Worm (Caenorhabditis elegans) whole organism, late embryonic: ENCODE results near the gene Y71H2AM.14.

Experiments
- C08G9.2 ChIP-seq: sonication (generic microtip); optimal IDR thresholded peaks from 2 replicates; lab custom pipeline; 2016; ENCODE audit warnings: mild to moderate bottlenecking, missing genetic modification characterization, moderate library complexity, missing compliant biosample characterization
- C38D4.7 ChIP-seq: fragments of 200-800 bp; sonication (Bioruptor generic); optimal IDR thresholded peaks from 2 replicates; lab custom pipeline; 2018; ENCODE audit warnings: mild to moderate bottlenecking, missing genetic modification characterization, moderate library complexity, missing compliant biosample characterization
- F13H6.1 ChIP-seq: sonication (generic microtip); optimal IDR thresholded peaks from 2 replicates; lab custom pipeline; 2016; ENCODE audit warnings: missing genetic modification characterization, missing compliant biosample characterization
- K09A11.1 ChIP-seq: sonication (generic microtip); optimal IDR thresholded peaks from 2 replicates; lab custom pipeline; 2017; ENCODE audit warnings: antibody characterized with exemption, mild to moderate bottlenecking, missing genetic modification characterization, missing compliant biosample characterization; ENCODE audit not compliant: insufficient read depth
- T23F11.4 ChIP-seq: fragments of 200-800 bp; sonication (Bioruptor generic); optimal IDR thresholded peaks from 2 replicates; lab custom pipeline; 2018; ENCODE audit warnings: mild to moderate bottlenecking, missing genetic modification characterization, missing compliant biosample characterization
- ahr-1 ChIP-seq: sonication (generic microtip); optimal IDR thresholded peaks from 2 replicates; lab custom pipeline; 2016; ENCODE audit warnings: missing genetic modification characterization, missing compliant biosample characterization
- ama-1 ChIP-seq: fragments of 150-350 bp; optimal IDR thresholded peaks from 2 replicates; lab custom pipeline; 2014
- ceh-14 ChIP-seq: sonication (generic microtip); optimal IDR thresholded peaks from 2 replicates; lab custom pipeline; 2016; ENCODE audit warnings: missing genotype, missing genetic modification characterization, missing compliant biosample characterization
- ceh-18 ChIP-seq: sonication (generic microtip); optimal IDR thresholded peaks from 2 replicates; lab custom pipeline; 2016; ENCODE audit warnings: missing genetic modification characterization, missing compliant biosample characterization
- ceh-19 ChIP-seq: fragments of 200-800 bp; sonication (Bioruptor generic); optimal IDR thresholded peaks from 2 replicates; lab custom pipeline; 2018; ENCODE audit warnings: mild to moderate bottlenecking, missing genetic modification characterization, missing compliant biosample characterization
- ceh-2 ChIP-seq: sonication (generic microtip); optimal IDR thresholded peaks from 2 replicates; lab custom pipeline; 2016; ENCODE audit warnings: missing genotype, missing genetic modification characterization, missing compliant biosample characterization
- ceh-22 ChIP-seq: sonication (generic microtip); optimal IDR thresholded peaks from 2 replicates; lab custom pipeline; 2017; ENCODE audit warnings: missing biosample characterization, missing genetic modification characterization
- ceh-24 ChIP-seq: sonication (generic microtip); optimal IDR thresholded peaks from 2 replicates; lab custom pipeline; 2016; ENCODE audit warnings: mild to moderate bottlenecking, missing genetic modification characterization, missing compliant biosample characterization
- ceh-30 ChIP-seq: fragments of 150-350 bp; optimal IDR thresholded peaks from 2 replicates; lab custom pipeline; 2014; ENCODE audit warnings: missing biosample characterization, missing genetic modification characterization
- ceh-31 ChIP-seq: sonication (generic microtip); optimal IDR thresholded peaks from 2 replicates; lab custom pipeline; 2016; ENCODE audit warnings: missing genetic modification characterization, missing compliant biosample characterization
- ceh-34 ChIP-seq: sonication (generic microtip); optimal IDR thresholded peaks from 2 replicates; lab custom pipeline; 2016; ENCODE audit warnings: mild to moderate bottlenecking, missing genetic modification characterization, missing compliant biosample characterization
- ceh-45 ChIP-seq: fragments of 200-800 bp; sonication (Bioruptor generic); IDR thresholded peaks from 2 replicates; pipeline ENCODE4 v1.3.6; 2022; ENCODE audit warnings: missing genetic modification reagents, missing genetic modification characterization, missing compliant biosample characterization
- ceh-48 ChIP-seq: sonication (generic microtip); optimal IDR thresholded peaks from 2 replicates; lab custom pipeline; 2016; ENCODE audit warnings: missing genetic modification characterization, inconsistent platforms, missing compliant biosample characterization
- ceh-6 ChIP-seq: fragments of 200-800 bp; sonication (Bioruptor generic); optimal IDR thresholded peaks from 2 replicates; lab custom pipeline; 2018; ENCODE audit warnings: mild to moderate bottlenecking, missing genetic modification characterization, missing compliant biosample characterization
- ceh-9 ChIP-seq: sonication (generic microtip); optimal IDR thresholded peaks from 2 replicates; lab custom pipeline; 2016; ENCODE audit warnings: mild to moderate bottlenecking, missing genetic modification characterization, inconsistent platforms, missing compliant biosample characterization
- che-1 ChIP-seq: sonication (generic microtip); optimal IDR thresholded peaks from 2 replicates; lab custom pipeline; 2016; ENCODE audit warnings: mild to moderate bottlenecking, missing genetic modification characterization, missing compliant biosample characterization
- dmd-4 ChIP-seq: sonication (generic microtip); optimal IDR thresholded peaks from 2 replicates; lab custom pipeline; 2016; ENCODE audit warnings: borderline replicate concordance, missing genetic modification characterization, missing compliant biosample characterization
- elt-4 ChIP-seq: sonication (generic microtip); optimal IDR thresholded peaks from 2 replicates; lab custom pipeline; 2016; ENCODE audit warnings: missing genetic modification characterization, missing compliant biosample characterization
- fkh-10 ChIP-seq: fragments of 150-350 bp; optimal IDR thresholded peaks from 2 replicates; lab custom pipeline; 2014; ENCODE audit warnings: missing biosample characterization, missing genetic modification reagents, missing genetic modification characterization
- fkh-6 ChIP-seq: sonication (generic microtip); optimal IDR thresholded peaks from 2 replicates; lab custom pipeline; 2016; ENCODE audit warnings: missing genetic modification characterization, missing compliant biosample characterization
- gmeb-2 ChIP-seq: sonication (generic microtip); optimal IDR thresholded peaks from 2 replicates; lab custom pipeline; 2016; ENCODE audit warnings: missing genetic modification characterization, inconsistent platforms, missing compliant biosample characterization
- hlh-13 ChIP-seq: fragments of 200-800 bp; sonication (Bioruptor generic); optimal IDR thresholded peaks from 2 replicates; lab custom pipeline; 2018; ENCODE audit warnings: mild to moderate bottlenecking, missing genetic modification characterization, missing compliant biosample characterization
- hlh-15 ChIP-seq: sonication (generic microtip); optimal IDR thresholded peaks from 2 replicates; lab custom pipeline; 2016; ENCODE audit warnings: missing genetic modification characterization, missing compliant biosample characterization
- hlh-30 ChIP-seq: sonication (generic microtip); optimal IDR thresholded peaks from 2 replicates; lab custom pipeline; 2017; ENCODE audit warnings: antibody characterized with exemption, missing genetic modification characterization, missing compliant biosample characterization; ENCODE audit not compliant: insufficient read depth
- hlh-6 ChIP-seq: sonication (generic microtip); optimal IDR thresholded peaks from 2 replicates; lab custom pipeline; 2016; ENCODE audit warnings: missing genotype, missing genetic modification characterization, missing compliant biosample characterization
- hlh-8 ChIP-seq: sonication (generic microtip); optimal IDR thresholded peaks from 2 replicates; lab custom pipeline; 2016; ENCODE audit warnings: missing genotype, missing genetic modification characterization, missing compliant biosample characterization
- lim-6 ChIP-seq: sonication (generic microtip); optimal IDR thresholded peaks from 2 replicates; lab custom pipeline; 2016; ENCODE audit warnings: missing genetic modification characterization, missing compliant biosample characterization
- lin-11 ChIP-seq: fragments of 200-800 bp; sonication (Bioruptor generic); optimal IDR thresholded peaks from 2 replicates; lab custom pipeline; 2018; ENCODE audit warnings: mild to moderate bottlenecking, missing genetic modification characterization, missing compliant biosample characterization
- nfya-1 ChIP-seq: sonication (generic microtip); optimal IDR thresholded peaks from 2 replicates; lab custom pipeline; 2017; ENCODE audit warnings: missing genetic modification characterization, mild to moderate bottlenecking, missing compliant biosample characterization, antibody characterized with exemption, moderate library complexity
- nhr-232 ChIP-seq: sonication (generic microtip); optimal IDR thresholded peaks from 2 replicates; lab custom pipeline; 2016; ENCODE audit warnings: missing genetic modification characterization, missing compliant biosample characterization
- npax-4 ChIP-seq: sonication (generic microtip); optimal IDR thresholded peaks from 2 replicates; lab custom pipeline; 2016; ENCODE audit warnings: missing genetic modification characterization, missing compliant biosample characterization
- odd-2 ChIP-seq: sonication (generic microtip); optimal IDR thresholded peaks from 2 replicates; lab custom pipeline; 2017; ENCODE audit warnings: antibody characterized with exemption, mild to moderate bottlenecking, missing genetic modification characterization, missing compliant biosample characterization
- pat-9 ChIP-seq: fragments of 200-800 bp; sonication (Bioruptor generic); optimal IDR thresholded peaks from 2 replicates; lab custom pipeline; 2018; ENCODE audit warnings: mild to moderate bottlenecking, missing genetic modification characterization, moderate library complexity, missing compliant biosample characterization
- pax-1 ChIP-seq: fragments of 150-350 bp; optimal IDR thresholded peaks from 2 replicates; lab custom pipeline; 2014; ENCODE audit warnings: missing biosample characterization, missing genetic modification characterization
- pha-2 ChIP-seq: sonication (generic microtip); optimal IDR thresholded peaks from 2 replicates; lab custom pipeline; 2017; ENCODE audit warnings: mild to moderate bottlenecking, missing genetic modification characterization, missing compliant biosample characterization
- pha-4 ChIP-seq: fragments of 150-350 bp; optimal IDR thresholded peaks from 2 replicates; lab custom pipeline; 2018; ENCODE audit warnings: missing biosample characterization, missing genetic modification reagents, missing genetic modification characterization
- pros-1 ChIP-seq: fragments of 150-350 bp; optimal IDR thresholded peaks from 2 replicates; lab custom pipeline; 2014; ENCODE audit warnings: missing biosample characterization, missing genetic modification reagents, missing genetic modification characterization
- ref-2 ChIP-seq: sonication (generic microtip); optimal IDR thresholded peaks from 2 replicates; lab custom pipeline; 2016; ENCODE audit warnings: missing genetic modification characterization, missing compliant biosample characterization
- rnt-1 ChIP-seq: sonication (generic microtip); optimal IDR thresholded peaks from 2 replicates; lab custom pipeline; 2016; ENCODE audit warnings: missing genetic modification characterization, missing compliant biosample characterization
- sdc-2 ChIP-seq: sonication (generic microtip); optimal IDR thresholded peaks from 2 replicates; lab custom pipeline; 2016; ENCODE audit warnings: missing genotype, missing genetic modification characterization, missing compliant biosample characterization
- sox-4 ChIP-seq: sonication (generic microtip); optimal IDR thresholded peaks from 2 replicates; lab custom pipeline; 2017; ENCODE audit warnings: mild to moderate bottlenecking, missing genetic modification characterization, inconsistent platforms, missing compliant biosample characterization
- syd-9 ChIP-seq: sonication (generic microtip); optimal IDR thresholded peaks from 2 replicates; lab custom pipeline; 2016; ENCODE audit warnings: mild to moderate bottlenecking, missing genetic modification characterization, moderate library complexity, missing compliant biosample characterization
- ttx-3 ChIP-seq: sonication (generic microtip); optimal IDR thresholded peaks from 2 replicates; lab custom pipeline; 2016; ENCODE audit warnings: missing genetic modification reagents, missing genetic modification characterization, missing compliant biosample characterization
- unc-3 ChIP-seq, 2 experiments: fragments of 200-800 bp in 1 of 2; sonication (Bioruptor generic) in 1 of 2; sonication (generic microtip) in 1 of 2; conservative IDR thresholded peaks in 1 of 2; optimal IDR thresholded peaks in 1 of 2; 2 replicates each; pipeline versions ENCODE4 v1.3.6 to Lab custom; 2016 to 2022; ENCODE audit warnings: missing compliant biosample characterization in 2 of 2, missing genetic modification characterization in 2 of 2, missing genetic modification reagents in 1 of 2
- unc-86 ChIP-seq: sonication (generic microtip); optimal IDR thresholded peaks from 2 replicates; lab custom pipeline; 2016; ENCODE audit warnings: missing genetic modification characterization, missing compliant biosample characterization
- zip-5 ChIP-seq: sonication (generic microtip); optimal IDR thresholded peaks from 2 replicates; lab custom pipeline; 2016; ENCODE audit warnings: missing genetic modification characterization, missing compliant biosample characterization
- ztf-16 ChIP-seq: sonication (generic microtip); optimal IDR thresholded peaks from 2 replicates; lab custom pipeline; 2017; ENCODE audit warnings: missing genetic modification characterization, missing compliant biosample characterization

The Y71H2AM.14 gene

DNA sequence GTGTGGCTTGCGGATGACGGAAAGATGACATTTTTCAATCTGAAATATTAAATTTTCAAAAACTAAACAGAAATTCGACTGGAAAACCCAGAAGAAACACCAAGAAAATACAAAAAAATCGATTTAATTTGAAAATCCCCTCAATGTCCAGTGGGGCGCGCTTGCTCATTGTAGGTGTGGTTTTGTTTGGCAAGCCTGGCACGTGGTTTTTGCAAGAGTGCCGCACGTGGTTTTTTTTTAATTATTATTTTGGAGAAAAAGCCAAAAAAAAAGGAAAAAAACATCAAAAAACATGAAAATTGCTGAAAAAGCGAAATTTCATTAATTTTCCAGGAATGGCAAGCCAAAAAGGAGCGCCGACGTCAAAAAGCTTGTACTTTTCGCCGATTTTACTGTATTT, 22.2 kb upstream of the Y71H2AM.14 start, which contains the start of gene swsn-3:
TSS of gene swsn-3 (minus strand) at position 45 of the 400 bp plus-strand sequence.
- TF ChIP-seq ttx-3 (tag; lab: Kevin White, UChicago) (peak; percentile 90), ceh-22 (tag; lab: Kevin White, UChicago) (no peak), odd-2 (tag; lab: Kevin White, UChicago) (peak; percentile 84), pax-1 (tag; lab: Kevin White, UChicago) (peak; percentile 89), che-1 (tag; lab: Kevin White, UChicago) (peak; percentile 79), F13H6.1 (tag; lab: Kevin White, UChicago) (peak; percentile 90), nhr-232 (tag; lab: Kevin White, UChicago) (peak; percentile 61), npax-4 (peak; percentile 73), ref-2 (peak; percentile 88), ama-1 (no peak), ceh-18 (peak; percentile 85), zip-5 (tag; lab: Kevin White, UChicago) (peak; percentile 63), ceh-19 (GFP tag; lab: Kevin White, UChicago) (peak; percentile 25), ceh-6 (peak; percentile 65), T23F11.4 (GFP tag; lab: Kevin White, UChicago) (peak; percentile 70), nfya-1 (tag; lab: Kevin White, UChicago) (peak; percentile 94), C38D4.7 (peak; percentile 74), ceh-30 (tag; lab: Kevin White, UChicago) (peak; percentile 55), hlh-6 (tag; lab: Kevin White, UChicago) (peak; percentile 79), dmd-4 (tag; lab: Kevin White, UChicago) (peak; percentile 93), ceh-48 (tag; lab: Kevin White, UChicago) (peak; percentile 94), lim-6 (tag; lab: Kevin White, UChicago) (peak; percentile 85), fkh-10 (no peak), ceh-9 (tag; lab: Kevin White, UChicago) (no peak), gmeb-2 (peak; percentile 68), sox-4 (tag; lab: Kevin White, UChicago) (peak; percentile 86), ceh-24 (peak; percentile 76), ahr-1 (peak; percentile 81), ceh-2 (tag; lab: Kevin White, UChicago) (peak; percentile 83), C08G9.2 (tag; lab: Kevin White, UChicago) (peak; percentile 75), pat-9 (tag; lab: Kevin White, UChicago) (peak; percentile 77), syd-9 (tag; lab: Kevin White, UChicago) (peak; percentile 57), sdc-2 (tag; lab: Kevin White, UChicago) (peak; percentile 76), K09A11.1 (tag; lab: Kevin White, UChicago) (peak; percentile 95), pros-1 (tag; lab: Kevin White, UChicago) (no peak), ceh-14 (peak; percentile 98), ztf-16 (tag; lab: Kevin White, UChicago) (peak; percentile 81), pha-4 (tag; lab: Kevin White, UChicago) (no peak), hlh-15 (tag; lab: Kevin White, UChicago) (peak; percentile 68), ceh-31 (tag; lab: Kevin White, UChicago) (peak; percentile 90), rnt-1 (peak; percentile 93), fkh-6 (tag; lab: Kevin White, UChicago) (peak; percentile 46), unc-3 (GFP tag; conservative IDR thresholded peaks at IDR 0.05; lab: Robert Waterston, UW) (0 out of 2 replicates have a peak, but pooled peaks have one; percentile 45), unc-3 (tag; optimal IDR thresholded peaks at IDR 0.05; lab: Kevin White, UChicago) (peak; percentile 79), pha-2 (peak; percentile 83), hlh-30 (tag; lab: Kevin White, UChicago) (peak; percentile 91), ceh-34 (tag; lab: Kevin White, UChicago) (peak; percentile 91), elt-4 (tag; lab: Kevin White, UChicago) (no peak), ceh-45 (GFP tag; lab: Robert Waterston, UW) (peak; percentile 55; the same call in 1 of the 2 replicates), unc-86 (tag; lab: Kevin White, UChicago) (peak; percentile 91), lin-11 (tag; lab: Kevin White, UChicago) (peak; percentile 69), hlh-13 (GFP tag; lab: Kevin White, UChicago) (peak; percentile 52), hlh-8 (tag; lab: Kevin White, UChicago) (peak; percentile 78)
